Worm (Caenorhabditis elegans): ENCODE results near the gene pqn-57.

ce11 chrX:8286164-8286563 is 34.6 kb downstream of the pqn-57 start:
- TF ChIP-seq W03F9.2 (tag; optimal IDR thresholded peaks at IDR 0.05) (no peak), dao-5 (tag; optimal IDR thresholded peaks at IDR 0.05) (no peak), him-1 (tag; optimal IDR thresholded peaks at IDR 0.05) (no peak)

Measured in whole organism, L4/young adult.